Worm (Caenorhabditis elegans) whole organism, mixed stage, embryonic: ENCODE data around the gene F49C5.9.

Experiments used
- bed-3 ChIP-seq: fragments of 200-800 bp; sonication (Bioruptor generic); optimal IDR thresholded peaks from 3 replicates; lab custom pipeline; 2018; ENCODE audit warnings: mild to moderate bottlenecking, missing genetic modification characterization, moderate library complexity, missing compliant biosample characterization
- blmp-1 ChIP-seq: fragments of 150-350 bp; optimal IDR thresholded peaks from 2 replicates; lab custom pipeline; 2014; ENCODE audit warnings: missing biosample characterization, missing genetic modification characterization
- ces-1 ChIP-seq: fragments of 150-350 bp; optimal IDR thresholded peaks from 2 replicates; lab custom pipeline; 2014; ENCODE audit warnings: missing biosample characterization, missing genetic modification reagents, missing genetic modification characterization
- drap-1 ChIP-seq: fragments of 200-800 bp; sonication (Bioruptor generic); optimal IDR thresholded peaks from 3 replicates; lab custom pipeline; 2018; ENCODE audit warnings: mild to moderate bottlenecking, missing genetic modification characterization, missing compliant biosample characterization
- elt-3 ChIP-seq: fragments of 150-350 bp; optimal IDR thresholded peaks from 2 replicates; lab custom pipeline; 2014; ENCODE audit warnings: missing biosample characterization, missing genetic modification characterization
- mab-5 ChIP-seq: fragments of 150-350 bp; optimal IDR thresholded peaks from 2 replicates; lab custom pipeline; 2014; ENCODE audit warnings: missing biosample characterization, missing genetic modification characterization
- nhr-76 ChIP-seq: sonication (generic microtip); optimal IDR thresholded peaks from 2 replicates; lab custom pipeline; 2017; ENCODE audit warnings: missing biosample characterization, missing genetic modification characterization
- snpc-4 ChIP-seq: fragments of 150-350 bp; optimal IDR thresholded peaks from 2 replicates; lab custom pipeline; 2014; ENCODE audit warnings: missing biosample characterization, missing genetic modification characterization
- ztf-11 ChIP-seq: fragments of 150-350 bp; optimal IDR thresholded peaks from 2 replicates; lab custom pipeline; 2014; ENCODE audit warnings: missing biosample characterization, missing genetic modification characterization

DNA sequence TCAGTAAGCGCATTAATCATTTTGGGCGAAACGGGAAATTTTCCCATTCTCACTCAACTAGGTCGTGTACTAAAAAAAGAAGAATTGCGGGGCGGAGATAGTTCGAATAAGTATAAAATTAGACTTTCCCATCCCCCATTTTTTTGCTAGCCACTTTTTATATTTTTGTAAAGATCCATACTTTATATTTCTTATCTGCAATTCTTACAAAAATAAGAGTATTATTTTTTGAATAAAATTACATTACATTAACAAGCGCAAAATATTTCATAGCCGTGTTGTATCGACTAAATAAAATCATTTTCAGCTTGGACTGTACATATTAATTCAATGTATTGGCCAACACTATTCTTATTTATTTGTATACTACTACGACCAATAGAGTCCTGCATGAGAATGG, 11.1 kb upstream of the F49C5.9 start, which contains the start of gene F49C5.11:
- no peak for TF ChIP-seq blmp-1 (tag; lab: Kevin White, UChicago)
- TF ChIP-seq mab-5 (tag; lab: Kevin White, UChicago), result no peak
- TF ChIP-seq drap-1 (GFP tag; lab: Kevin White, UChicago), result no peak
- no peak for TF ChIP-seq elt-3 (tag; lab: Kevin White, UChicago)
- no peak for TF ChIP-seq ztf-11 (tag; lab: Kevin White, UChicago)
- TF ChIP-seq ces-1 (GFP tag; lab: Kevin White, UChicago), result no peak
- TF ChIP-seq nhr-76, result no peak
- no peak for TF ChIP-seq snpc-4 (tag; lab: Kevin White, UChicago)
- no peak for TF ChIP-seq bed-3
